Worm (Caenorhabditis elegans): ENCODE data around the gene fipr-27.
"Not testable (repeated sequence)": the region's sequence is repeated elsewhere in the genome, so short reads cannot be mapped to it uniquely, and the experiment has no call there.

DNA sequence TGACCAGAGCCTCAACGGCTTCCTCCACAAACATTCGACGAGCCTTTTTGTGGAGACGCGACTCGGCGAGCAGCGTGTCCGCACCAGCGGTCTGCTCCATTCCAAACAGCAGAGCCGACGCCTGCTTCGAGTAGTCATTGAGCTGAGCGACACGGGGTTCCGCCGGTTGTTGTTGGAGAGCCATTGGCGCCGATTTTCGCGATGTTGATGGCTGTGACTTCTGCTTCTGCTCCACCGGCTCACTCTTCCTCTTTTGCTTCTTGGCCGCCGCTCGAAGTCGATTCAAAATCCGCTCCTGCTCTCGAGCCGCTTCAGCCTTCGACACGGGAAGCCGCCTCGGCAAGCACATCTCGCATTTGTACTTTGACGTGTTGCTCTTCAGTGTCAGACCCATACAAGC is 20.3 kb downstream of the fipr-27 start:
- TF ChIP-seq ztf-3 (GFP tag; optimal IDR thresholded peaks at IDR 0.05); ztf-18 (tag; optimal IDR thresholded peaks at IDR 0.05); lsy-27 (tag; optimal IDR thresholded peaks at IDR 0.05; ENCODE audit: borderline replicate concordance, insufficient read depth); xnd-1 (tag; optimal IDR thresholded peaks at IDR 0.05); lin-35 (GFP tag; optimal IDR thresholded peaks at IDR 0.05); lir-1 (GFP tag; conservative IDR thresholded peaks at IDR 0.05); rec-8 (tag; optimal IDR thresholded peaks at IDR 0.05); hmg-20 (GFP tag; IDR thresholded peaks at IDR 0.05); D2030.7 (GFP tag; IDR thresholded peaks at IDR 0.05); nhr-27 (tag; optimal IDR thresholded peaks at IDR 0.05); snpc-4 (GFP tag; optimal IDR thresholded peaks at IDR 0.05); snpc-4 (tag; optimal IDR thresholded peaks at IDR 0.05): not testable (repeated sequence)
